Fruit fly (Drosophila melanogaster) Kc167 (cell line): ENCODE results near the gene CG18262.

Experiments
- Myc ChIP-seq: fragments of >200 bp; optimal IDR thresholded peaks from 2 replicates; lab custom pipeline; 2017; ENCODE audit warnings: missing external identifiers
- Sin3A ChIP-seq: fragments of >200 bp; optimal IDR thresholded peaks from 2 replicates; lab custom pipeline; 2018; ENCODE audit warnings: missing external identifiers
- h ChIP-seq: fragments of >200 bp; optimal IDR thresholded peaks from 3 replicates; lab custom pipeline; 2018; ENCODE audit warnings: missing external identifiers
- insv ChIP-seq: fragments of >200 bp; optimal IDR thresholded peaks from 3 replicates; lab custom pipeline; 2018; ENCODE audit warnings: missing external identifiers
- psq ChIP-seq: fragments of >200 bp; optimal IDR thresholded peaks from 2 replicates; lab custom pipeline; 2017; ENCODE audit warnings: missing external identifiers
- ttk ChIP-seq: sonication (Bioruptor generic); optimal IDR thresholded peaks from 2 replicates; lab custom pipeline; 2017; ENCODE audit warnings: missing external identifiers

DNA sequence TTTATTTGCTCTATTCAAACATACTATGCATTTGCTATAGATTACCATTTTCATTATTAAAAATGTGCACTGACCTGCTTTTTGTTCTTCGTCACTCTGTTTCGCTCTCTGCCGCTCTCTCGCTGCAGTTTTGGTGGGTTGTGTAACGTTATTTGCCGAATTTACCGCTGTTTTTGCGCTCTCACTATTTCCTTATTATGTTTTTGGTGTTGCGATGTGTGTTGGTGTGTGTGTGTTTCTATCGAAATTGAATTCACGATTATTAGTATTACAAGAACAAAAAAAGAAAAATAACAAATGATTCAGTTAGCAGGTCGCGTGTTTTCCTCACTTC is 37.4 kb upstream of the CG18262 start:
- TF ChIP-seq h (lab: Kevin White, UChicago) (no peak), psq (lab: Kevin White, UChicago) (no peak), Myc (no peak), ttk (lab: Kevin White, UChicago) (no peak), Sin3A (lab: Kevin White, UChicago) (no peak), insv (lab: Kevin White, UChicago) (no peak)
